Worm (Caenorhabditis elegans): ENCODE results near the gene clec-228.

DNA sequence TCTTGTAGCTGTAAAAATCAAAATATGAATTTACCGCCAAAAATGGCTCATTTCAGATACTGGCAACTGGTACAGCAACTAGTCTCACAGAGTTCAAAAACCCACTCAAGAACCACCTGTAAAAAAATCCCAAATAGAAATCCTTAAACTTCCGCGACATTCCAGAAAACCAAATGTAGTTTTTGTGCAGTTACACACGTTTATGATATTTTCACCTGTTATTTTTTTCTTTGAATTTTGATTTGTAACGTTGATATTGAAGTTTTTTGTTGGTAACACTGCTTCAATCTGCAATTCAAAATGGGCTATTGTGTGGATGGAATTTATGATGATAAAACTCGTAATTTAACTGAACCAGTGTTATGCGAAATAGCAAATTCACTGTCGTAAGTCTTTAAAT is 6.4 kb downstream of the clec-228 start, which contains the start of gene srw-113:
- TF ChIP-seq K12H6.12 (tag; optimal IDR thresholded peaks at IDR 0.05) (no peak), ceh-58 (GFP tag; IDR thresholded peaks at IDR 0.05) (no peak), unc-62 (GFP tag; optimal IDR thresholded peaks at IDR 0.05) (no peak)
